Fruit fly (Drosophila melanogaster) whole organism, prepupa: Measurements from ENCODE around the gene Ugt316A1.

Source experiments
- CG10631 ChIP-seq: fragments of 200-800 bp; sonication (Bioruptor generic); optimal IDR thresholded peaks from 2 replicates; lab custom pipeline; 2016; ENCODE audit warnings: missing biosample characterization, missing genetic modification characterization
- CG4318 ChIP-seq: fragments of 200-800 bp; sonication (Bioruptor generic); optimal IDR thresholded peaks from 3 replicates; lab custom pipeline; 2017; ENCODE audit warnings: missing biosample characterization, mild to moderate bottlenecking, missing genetic modification characterization
- CG6792 ChIP-seq: fragments of 200-800 bp; sonication (Bioruptor generic); optimal IDR thresholded peaks from 3 replicates; lab custom pipeline; 2016; ENCODE audit warnings: missing biosample characterization, missing genetic modification characterization
- CG8119 ChIP-seq: fragments of 200-800 bp; sonication (Bioruptor generic); IDR thresholded peaks from 3 replicates; pipeline ENCODE4 v1.3.6; 2022; ENCODE audit warnings: missing biosample characterization, missing genetic modification characterization
- CG8319 ChIP-seq: fragments of 200-800 bp; sonication (Bioruptor generic); optimal IDR thresholded peaks from 3 replicates; lab custom pipeline; 2016; ENCODE audit warnings: missing biosample characterization, missing genetic modification characterization
- Eip93F ChIP-seq: fragments of 200-800 bp; sonication (Bioruptor generic); optimal IDR thresholded peaks from 2 replicates; lab custom pipeline; 2016; ENCODE audit warnings: missing biosample characterization, mild to moderate bottlenecking, missing genetic modification characterization
- Hr39 ChIP-seq: fragments of 200-800 bp; sonication (Bioruptor generic); optimal IDR thresholded peaks from 2 replicates; lab custom pipeline; 2016; ENCODE audit warnings: missing biosample characterization, missing genetic modification characterization
- Hr4 ChIP-seq: fragments of 200-800 bp; sonication (Bioruptor generic); optimal IDR thresholded peaks from 3 replicates; lab custom pipeline; 2016; ENCODE audit warnings: missing biosample characterization, missing genetic modification characterization
- Sox102F ChIP-seq: fragments of 200-800 bp; sonication (Bioruptor generic); optimal IDR thresholded peaks from 2 replicates; lab custom pipeline; 2016; ENCODE audit warnings: missing biosample characterization, mild to moderate bottlenecking, missing genetic modification characterization
- Sox14 ChIP-seq: fragments of 200-800 bp; sonication (Bioruptor generic); optimal IDR thresholded peaks from 3 replicates; lab custom pipeline; 2016; ENCODE audit warnings: missing biosample characterization, missing genetic modification characterization
- cyc ChIP-seq: fragments of 200-800 bp; sonication (Bioruptor generic); optimal IDR thresholded peaks from 3 replicates; lab custom pipeline; 2016; ENCODE audit warnings: missing biosample characterization, missing genetic modification characterization
- esn ChIP-seq: fragments of 200-800 bp; sonication (Bioruptor generic); optimal IDR thresholded peaks from 2 replicates; lab custom pipeline; 2016; ENCODE audit warnings: missing biosample characterization, mild to moderate bottlenecking, missing genetic modification characterization, moderate library complexity
- fd59A ChIP-seq: fragments of 200-800 bp; sonication (Bioruptor generic); optimal IDR thresholded peaks from 2 replicates; lab custom pipeline; 2017; ENCODE audit warnings: missing biosample characterization, mild to moderate bottlenecking, missing genetic modification characterization, missing genetic modification reagents
- net ChIP-seq: fragments of 200-800 bp; sonication (Bioruptor generic); optimal IDR thresholded peaks from 3 replicates; lab custom pipeline; 2016; ENCODE audit warnings: missing biosample characterization, missing genetic modification characterization

DNA sequence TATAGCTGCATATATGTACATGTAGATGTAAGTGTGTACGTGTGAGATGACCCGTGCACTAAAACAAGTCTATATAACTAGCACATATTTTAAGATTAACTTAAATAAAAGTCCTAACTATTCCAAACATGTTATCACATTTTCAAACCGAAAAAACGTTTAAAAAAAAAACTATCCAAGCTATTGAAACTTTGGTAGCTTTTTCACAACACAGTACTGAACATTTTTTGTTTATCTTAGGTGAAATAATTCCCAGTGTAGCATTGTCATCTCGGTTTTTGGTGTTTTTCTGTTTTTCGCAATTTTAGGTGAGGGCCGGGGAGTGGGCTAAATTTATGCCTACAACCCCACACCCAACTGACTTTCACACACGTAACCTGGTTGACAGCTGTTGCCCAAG is 35.4 kb downstream of the Ugt316A1 start:
- TF ChIP-seq CG8119 (GFP tag; lab: Robert Waterston, UW) (no peak), Hr39 (no peak), Sox14 (GFP tag; lab: Kevin White, UChicago) (no peak), esn (no peak), net (GFP tag; lab: Kevin White, UChicago) (no peak), Sox102F (no peak), CG8319 (GFP tag; lab: Kevin White, UChicago) (no peak), fd59A (no peak), CG4318 (GFP tag; lab: Kevin White, UChicago) (no peak), cyc (GFP tag; lab: Kevin White, UChicago) (no peak), CG10631 (no peak), CG6792 (no peak), Hr4 (GFP tag; lab: Kevin White, UChicago) (peak; percentile 17), Eip93F (no peak)
